Worm (Caenorhabditis elegans) whole organism, L1 larva: ENCODE results near the gene fbxa-14.

ENCODE experiments used
- dsc-1 ChIP-seq: sonication (generic microtip); optimal IDR thresholded peaks from 2 replicates; lab custom pipeline; 2016; ENCODE audit warnings: mild to moderate bottlenecking, missing genetic modification characterization, missing compliant biosample characterization
- lin-35 ChIP-seq, 2 experiments: fragments of 150-350 bp; optimal IDR thresholded peaks; 2 replicates each; lab custom pipeline; 2014; ENCODE audit warnings: missing biosample characterization in 2 of 2, missing genetic modification characterization in 2 of 2, missing genetic modification reagents in 2 of 2

DNA sequence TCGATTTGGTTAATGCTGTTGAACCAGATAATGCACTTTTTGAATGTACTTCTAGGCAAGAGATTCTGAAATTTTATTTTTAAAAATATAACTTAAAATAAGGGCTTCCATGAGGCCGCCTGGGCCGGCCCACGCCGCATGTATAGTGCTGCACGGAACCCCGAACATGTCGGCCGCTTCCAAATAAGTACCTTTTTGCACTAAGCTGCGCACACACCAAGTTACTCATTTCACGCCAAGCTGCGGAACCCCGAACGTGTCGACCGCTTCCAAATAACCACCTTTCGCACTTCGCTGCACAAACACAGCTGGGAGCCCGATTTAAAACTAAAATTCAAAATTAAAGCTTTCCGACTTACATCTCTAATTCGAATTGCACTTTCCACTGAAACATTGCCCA, 13.0 kb downstream of the fbxa-14 start:
- TF ChIP-seq lin-35 (GFP tag; optimal IDR thresholded peaks at IDR 0.05; lab: Kevin White, UChicago) (no peak), dsc-1 (tag; lab: Kevin White, UChicago) (no peak)
